Worm (Caenorhabditis elegans) whole organism, mixed stage, embryonic: ENCODE measurements around the gene irld-61.

Experiments used
- lsy-2 ChIP-seq: fragments of 150-350 bp; optimal IDR thresholded peaks from 2 replicates; lab custom pipeline; 2014; ENCODE audit warnings: missing biosample characterization, missing genetic modification characterization
- mep-1 ChIP-seq: fragments of 150-350 bp; optimal IDR thresholded peaks from 2 replicates; lab custom pipeline; 2017; ENCODE audit warnings: missing biosample characterization, missing genetic modification reagents, missing genetic modification characterization, inconsistent platforms
- nhr-12 ChIP-seq: fragments of 150-350 bp; optimal IDR thresholded peaks from 2 replicates; lab custom pipeline; 2014; ENCODE audit warnings: missing biosample characterization, missing genetic modification characterization
- nhr-237 ChIP-seq: fragments of 150-350 bp; optimal IDR thresholded peaks from 2 replicates; lab custom pipeline; 2014; ENCODE audit warnings: missing biosample characterization, missing genetic modification characterization
- unc-62 ChIP-seq: fragments of 150-350 bp; optimal IDR thresholded peaks from 2 replicates; lab custom pipeline; 2014; ENCODE audit warnings: missing biosample characterization, missing genetic modification reagents, missing genetic modification characterization

DNA sequence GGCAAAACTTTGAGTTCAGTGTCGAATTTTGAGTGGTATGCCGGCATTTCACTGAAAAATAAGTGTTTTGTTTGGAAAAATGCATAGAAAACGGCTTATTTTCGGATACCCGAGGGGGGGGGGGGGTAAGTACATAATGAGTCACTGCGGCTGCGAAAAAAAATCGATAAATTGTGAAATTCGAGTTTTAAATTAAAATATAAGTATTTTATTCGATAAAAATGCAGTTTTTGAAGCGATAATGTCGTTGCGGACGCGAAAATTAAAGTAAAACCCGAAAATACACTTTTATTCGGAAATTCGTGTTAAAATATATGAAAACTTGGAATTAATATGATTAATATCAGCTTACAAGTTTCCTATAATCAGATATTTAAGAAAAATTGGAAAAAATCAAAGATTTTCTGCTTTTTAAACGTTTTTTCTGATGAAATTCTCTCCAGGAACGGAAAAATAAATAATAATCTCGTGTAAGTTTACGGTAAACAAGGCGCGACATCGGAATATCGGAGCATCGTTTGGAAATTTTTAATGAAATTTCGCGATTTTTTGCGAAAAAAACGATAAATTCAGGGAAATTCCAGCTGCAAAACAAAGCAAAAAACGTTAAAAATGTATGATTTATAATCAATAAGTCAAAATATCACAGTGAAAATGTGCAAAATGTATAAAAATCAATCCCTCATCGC, 53.8 kb downstream of the irld-61 start, which contains the start of gene arx-5:
- no peak for TF ChIP-seq nhr-237 (tag; lab: Kevin White, UChicago)
- no peak for TF ChIP-seq mep-1 (tag; lab: Kevin White, UChicago)
- no peak for TF ChIP-seq nhr-12 (tag; lab: Kevin White, UChicago)
- TF ChIP-seq lsy-2 (tag; lab: Kevin White, UChicago), result no peak
- TF ChIP-seq unc-62, result no peak
